Worm (Caenorhabditis elegans) whole organism, L2 larva: ENCODE measurements around the gene clec-78.

Experiments
- alr-1 ChIP-seq: fragments of 150-350 bp; optimal IDR thresholded peaks from 2 replicates; lab custom pipeline; 2014; ENCODE audit warnings: missing biosample characterization, missing genetic modification characterization
- mdl-1 ChIP-seq, 2 experiments: fragments of 150-350 bp in 1 of 2; sonication (generic microtip) in 1 of 2; optimal IDR thresholded peaks; 2 replicates each; lab custom pipeline; 2017; ENCODE audit warnings: missing biosample characterization in 2 of 2, missing genetic modification characterization in 2 of 2
- nhr-237 ChIP-seq: fragments of 150-350 bp; optimal IDR thresholded peaks from 2 replicates; lab custom pipeline; 2014; ENCODE audit warnings: missing biosample characterization, missing genetic modification characterization
- nhr-6 ChIP-seq: fragments of 150-350 bp; optimal IDR thresholded peaks from 2 replicates; lab custom pipeline; 2014; ENCODE audit warnings: missing biosample characterization, missing genetic modification characterization
- unc-39 ChIP-seq: fragments of 150-350 bp; optimal IDR thresholded peaks from 2 replicates; lab custom pipeline; 2014; ENCODE audit warnings: missing biosample characterization, missing genetic modification characterization
- ztf-11 ChIP-seq: sonication (generic microtip); optimal IDR thresholded peaks from 2 replicates; lab custom pipeline; 2017; ENCODE audit warnings: missing biosample characterization, missing genetic modification characterization

DNA sequence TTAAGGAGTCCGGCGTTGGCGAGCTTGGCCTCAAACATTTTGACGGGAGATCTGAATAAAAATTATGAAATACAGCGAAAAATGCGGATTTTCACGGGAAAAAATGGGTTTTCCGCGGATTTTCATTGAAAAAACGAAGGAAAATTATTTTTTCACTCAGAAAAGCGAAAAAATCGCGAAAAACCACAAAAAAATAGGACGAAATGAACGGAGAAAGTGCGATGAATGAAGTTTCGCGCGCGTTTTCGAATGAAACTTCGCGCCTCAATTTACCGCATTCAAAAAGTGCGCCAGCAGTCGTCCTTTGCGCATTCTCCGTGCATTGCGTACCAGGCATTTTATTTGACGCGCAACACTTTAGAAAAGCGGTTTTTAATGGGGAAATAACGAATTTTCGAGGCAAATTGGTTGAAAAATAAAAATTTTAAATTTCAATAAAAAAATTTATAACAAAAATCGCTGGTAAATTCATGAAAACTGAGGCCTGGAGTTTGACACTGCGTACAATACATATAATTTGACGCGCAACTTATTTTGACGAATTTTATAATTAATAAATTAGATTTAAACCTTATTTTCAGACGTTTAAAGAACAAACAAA is 60.6 kb downstream of the clec-78 start, which contains the start of gene pcn-1:
- TF ChIP-seq nhr-6, result peak; percentile 83
- no peak for TF ChIP-seq alr-1
- no peak for TF ChIP-seq unc-39 (tag; lab: Kevin White, UChicago)
- peak in 1 of 2 experiments; percentile 14 for TF ChIP-seq mdl-1 (tag; optimal IDR thresholded peaks at IDR 0.05; lab: Kevin White, UChicago)
- TF ChIP-seq ztf-11 (tag; lab: Kevin White, UChicago), result no peak
- TF ChIP-seq nhr-237 (tag; lab: Kevin White, UChicago), result peak; percentile 29
